Fruit fly (Drosophila melanogaster) whole organism, embryonic: Measurements from ENCODE around the gene CG10031.
A peak's percentile ranks its signal among the peaks of the same experiment; 100 is the strongest.

Experiments
- Aef1 ChIP-seq: fragments of 200-800 bp; sonication (Bioruptor generic); IDR thresholded peaks from 3 replicates; pipeline ENCODE4 v1.3.6; 2022; ENCODE audit warnings: missing biosample characterization, missing genetic modification characterization
- Antp ChIP-seq: fragments of 200-800 bp; sonication (Bioruptor generic); optimal IDR thresholded peaks from 3 replicates; lab custom pipeline; 2016; ENCODE audit warnings: missing biosample characterization, missing genetic modification characterization
- B-H2 ChIP-seq: fragments of 200-800 bp; sonication (Bioruptor generic); optimal IDR thresholded peaks from 2 replicates; lab custom pipeline; 2018; ENCODE audit warnings: missing biosample characterization, mild to moderate bottlenecking, missing genetic modification characterization
- Bdp1 ChIP-seq: fragments of 200-800 bp; sonication (Bioruptor generic); optimal IDR thresholded peaks from 3 replicates; lab custom pipeline; 2016; ENCODE audit warnings: missing biosample characterization, missing genetic modification characterization
- CG10979 ChIP-seq: fragments of 200-800 bp; sonication (Bioruptor generic); optimal IDR thresholded peaks from 2 replicates; lab custom pipeline; 2018; ENCODE audit warnings: missing biosample characterization, mild to moderate bottlenecking, missing genetic modification characterization, moderate library complexity
- CG11696 ChIP-seq: fragments of 200-800 bp; sonication (Bioruptor generic); IDR thresholded peaks from 2 replicates; pipeline ENCODE4 v1.3.6; 2022; ENCODE audit warnings: missing biosample characterization, missing genetic modification characterization
- CG12104 ChIP-seq: fragments of 200-800 bp; sonication (Bioruptor generic); optimal IDR thresholded peaks from 3 replicates; lab custom pipeline; 2016; ENCODE audit warnings: missing biosample characterization, missing genetic modification characterization
- CG13624 ChIP-seq: fragments of 200-800 bp; sonication (Bioruptor generic); optimal IDR thresholded peaks from 2 replicates; lab custom pipeline; 2016; ENCODE audit warnings: missing biosample characterization, missing genetic modification characterization
- CG14441 ChIP-seq: fragments of 200-800 bp; sonication (Bioruptor generic); IDR thresholded peaks from 2 replicates; pipeline ENCODE4 v1.3.6; 2022; ENCODE audit warnings: missing biosample characterization, missing genetic modification characterization
- CG17612 ChIP-seq: fragments of 200-800 bp; sonication (Bioruptor generic); IDR thresholded peaks from 2 replicates; pipeline ENCODE4 v1.3.6; 2022; ENCODE audit warnings: missing biosample characterization, missing genetic modification characterization
- CG17802 ChIP-seq: fragments of 200-800 bp; sonication (Bioruptor generic); optimal IDR thresholded peaks from 2 replicates; lab custom pipeline; 2018; ENCODE audit warnings: missing biosample characterization, mild to moderate bottlenecking, missing genetic modification characterization, moderate library complexity
- CG17829 ChIP-seq: fragments of 200-800 bp; optimal IDR thresholded peaks from 2 replicates; lab custom pipeline; 2019; ENCODE audit warnings: missing biosample characterization, mild to moderate bottlenecking, missing genetic modification characterization, moderate library complexity
- CG18262 ChIP-seq: fragments of 200-800 bp; optimal IDR thresholded peaks from 3 replicates; lab custom pipeline; 2019; ENCODE audit warnings: missing biosample characterization, mild to moderate bottlenecking, missing genetic modification characterization, moderate library complexity
- CG18764 ChIP-seq: fragments of 200-800 bp; sonication (Bioruptor generic); optimal IDR thresholded peaks from 3 replicates; lab custom pipeline; 2016; ENCODE audit warnings: missing biosample characterization, missing genetic modification characterization
- CG2875 ChIP-seq: fragments of 200-800 bp; sonication (Bioruptor generic); optimal IDR thresholded peaks from 2 replicates; lab custom pipeline; 2017; ENCODE audit warnings: missing biosample characterization, mild to moderate bottlenecking, missing genetic modification characterization, missing genetic modification reagents
- CG3838 ChIP-seq: fragments of 200-800 bp; sonication (Bioruptor generic); optimal IDR thresholded peaks from 3 replicates; lab custom pipeline; 2016; ENCODE audit warnings: missing biosample characterization, missing genetic modification characterization
- CG4707 ChIP-seq: fragments of 200-800 bp; sonication (Bioruptor generic); optimal IDR thresholded peaks from 2 replicates; lab custom pipeline; 2018; ENCODE audit warnings: missing biosample characterization, mild to moderate bottlenecking, missing genetic modification characterization, moderate library complexity
- CG4730 ChIP-seq: fragments of 200-800 bp; sonication (Bioruptor generic); IDR thresholded peaks from 2 replicates; pipeline ENCODE4 v1.3.6; 2022; ENCODE audit warnings: missing biosample characterization, missing genetic modification characterization
- CG7745 ChIP-seq: fragments of 200-800 bp; sonication (Bioruptor generic); optimal IDR thresholded peaks from 2 replicates; lab custom pipeline; 2018; ENCODE audit warnings: missing biosample characterization, mild to moderate bottlenecking, missing genetic modification characterization, moderate library complexity
- CG7786 ChIP-seq: fragments of 200-800 bp; sonication (Bioruptor generic); optimal IDR thresholded peaks from 2 replicates; lab custom pipeline; 2016; ENCODE audit warnings: missing biosample characterization, missing genetic modification characterization
- CG7987 ChIP-seq: fragments of 200-800 bp; sonication (Bioruptor generic); optimal IDR thresholded peaks from 2 replicates; lab custom pipeline; 2018; ENCODE audit warnings: missing biosample characterization, mild to moderate bottlenecking, missing genetic modification characterization, moderate library complexity
- CG8478 ChIP-seq: fragments of >200 bp; optimal IDR thresholded peaks from 2 replicates; lab custom pipeline; 2018
- CG9215 ChIP-seq: fragments of 200-800 bp; sonication (Bioruptor generic); IDR thresholded peaks from 2 replicates; pipeline ENCODE4 v1.3.6; 2022; ENCODE audit warnings: missing biosample characterization, missing genetic modification characterization
- CG9817 ChIP-seq: fragments of 200-800 bp; sonication (Bioruptor generic); optimal IDR thresholded peaks from 2 replicates; lab custom pipeline; 2018; ENCODE audit warnings: missing biosample characterization, mild to moderate bottlenecking, missing genetic modification characterization, moderate library complexity
- Dp ChIP-seq: fragments of 200-800 bp; sonication (Bioruptor generic); optimal IDR thresholded peaks from 2 replicates; lab custom pipeline; 2018; ENCODE audit warnings: missing biosample characterization, mild to moderate bottlenecking, missing genetic modification characterization, moderate library complexity
- Eip74EF ChIP-seq, 2 experiments: fragments of 200-800 bp in 1 of 2; fragments of >200 bp in 1 of 2; sonication (Bioruptor generic) in 1 of 2; optimal IDR thresholded peaks; 2 replicates each; lab custom pipeline; 2017 to 2019; ENCODE audit warnings: missing biosample characterization in 2 of 2, missing genetic modification characterization in 2 of 2, mild to moderate bottlenecking in 1 of 2, moderate library complexity in 1 of 2
- Hey ChIP-seq: fragments of 200-800 bp; sonication (Bioruptor generic); optimal IDR thresholded peaks from 3 replicates; lab custom pipeline; 2018; ENCODE audit warnings: missing biosample characterization, mild to moderate bottlenecking, missing genetic modification characterization
- HmgD ChIP-seq: fragments of 200-800 bp; sonication (Bioruptor generic); optimal IDR thresholded peaks from 3 replicates; lab custom pipeline; 2016; ENCODE audit warnings: missing biosample characterization, missing genetic modification characterization
- Hr51 ChIP-seq, 2 experiments: fragments of 200-800 bp; sonication (Bioruptor generic); optimal IDR thresholded peaks; 2 replicates in 1 of 2; 3 replicates in 1 of 2; lab custom pipeline; 2016 to 2018; ENCODE audit warnings: missing biosample characterization in 2 of 2, missing genetic modification characterization in 2 of 2, mild to moderate bottlenecking in 1 of 2, moderate library complexity in 1 of 2
- Jarid2 ChIP-seq: fragments of 200-800 bp; sonication (Bioruptor generic); optimal IDR thresholded peaks from 3 replicates; lab custom pipeline; 2017; ENCODE audit warnings: mild to moderate bottlenecking, missing biosample characterization, missing genetic modification reagents, missing genetic modification characterization
- Oli ChIP-seq: fragments of 200-800 bp; sonication (Bioruptor generic); optimal IDR thresholded peaks from 2 replicates; lab custom pipeline; 2018; ENCODE audit warnings: missing biosample characterization, mild to moderate bottlenecking, missing genetic modification characterization, moderate library complexity
- Sry-β ChIP-seq: fragments of 200-800 bp; sonication (Bioruptor generic); optimal IDR thresholded peaks from 2 replicates; lab custom pipeline; 2018; ENCODE audit warnings: missing biosample characterization, mild to moderate bottlenecking, missing genetic modification characterization, moderate library complexity
- TFAM ChIP-seq: fragments of 200-800 bp; sonication (Bioruptor generic); optimal IDR thresholded peaks from 2 replicates; lab custom pipeline; 2017; ENCODE audit warnings: missing biosample characterization, missing genetic modification characterization, inconsistent platforms
- az2 ChIP-seq: fragments of 200-800 bp; sonication (Bioruptor generic); optimal IDR thresholded peaks from 3 replicates; lab custom pipeline; 2016; ENCODE audit warnings: missing biosample characterization, missing genetic modification characterization
- cato ChIP-seq: fragments of 200-800 bp; sonication (Bioruptor generic); optimal IDR thresholded peaks from 2 replicates; lab custom pipeline; 2016; ENCODE audit warnings: missing biosample characterization, missing genetic modification characterization, borderline replicate concordance
- ci ChIP-seq: fragments of 200-800 bp; sonication (Bioruptor generic); IDR thresholded peaks from 3 replicates; pipeline ENCODE4 v1.3.6; 2022; ENCODE audit warnings: missing biosample characterization, missing genetic modification characterization
- da ChIP-seq: fragments of 200-800 bp; sonication (Bioruptor generic); optimal IDR thresholded peaks from 2 replicates; lab custom pipeline; 2016; ENCODE audit warnings: missing biosample characterization, missing genetic modification characterization
- grau ChIP-seq: fragments of 200-800 bp; optimal IDR thresholded peaks from 3 replicates; lab custom pipeline; 2019; ENCODE audit warnings: missing biosample characterization, mild to moderate bottlenecking, missing genetic modification characterization, moderate library complexity
- grn ChIP-seq: fragments of 200-800 bp; sonication (Bioruptor generic); optimal IDR thresholded peaks from 3 replicates; lab custom pipeline; 2017; ENCODE audit warnings: missing biosample characterization, missing genetic modification characterization
- hbn ChIP-seq: fragments of 200-800 bp; sonication (Bioruptor generic); IDR thresholded peaks from 2 replicates; pipeline ENCODE4 v1.3.6; 2022; ENCODE audit warnings: missing biosample characterization, missing genetic modification characterization; ENCODE audit not compliant: partially characterized antibody
- kah ChIP-seq: fragments of 200-800 bp; sonication (Bioruptor generic); optimal IDR thresholded peaks from 2 replicates; lab custom pipeline; 2018; ENCODE audit warnings: missing biosample characterization, mild to moderate bottlenecking, missing genetic modification characterization
- nau ChIP-seq: fragments of 200-800 bp; sonication (Bioruptor generic); optimal IDR thresholded peaks from 3 replicates; lab custom pipeline; 2017; ENCODE audit warnings: missing biosample characterization, mild to moderate bottlenecking, missing genetic modification characterization, missing genetic modification reagents
- nerfin-2 ChIP-seq: fragments of 200-800 bp; sonication (Bioruptor generic); IDR thresholded peaks from 2 replicates; pipeline ENCODE4 v1.3.6; 2022; ENCODE audit warnings: missing biosample characterization, missing genetic modification characterization; ENCODE audit not compliant: partially characterized antibody
- org-1 ChIP-seq: fragments of 200-800 bp; sonication (Bioruptor generic); optimal IDR thresholded peaks from 2 replicates; lab custom pipeline; 2017; ENCODE audit warnings: missing biosample characterization, missing genetic modification characterization
- pita ChIP-seq: fragments of 200-800 bp; sonication (Bioruptor generic); optimal IDR thresholded peaks from 2 replicates; lab custom pipeline; 2017; ENCODE audit warnings: missing biosample characterization, mild to moderate bottlenecking, missing genetic modification characterization
- repo ChIP-seq: fragments of 200-800 bp; sonication (Bioruptor generic); optimal IDR thresholded peaks from 2 replicates; lab custom pipeline; 2016; ENCODE audit warnings: missing biosample characterization, missing genetic modification characterization
- run ChIP-seq: fragments of 200-800 bp; sonication (Bioruptor generic); optimal IDR thresholded peaks from 3 replicates; lab custom pipeline; 2018; ENCODE audit warnings: missing biosample characterization, mild to moderate bottlenecking, missing genetic modification characterization
- schlank ChIP-seq: fragments of 200-800 bp; sonication (Bioruptor generic); optimal IDR thresholded peaks from 2 replicates; lab custom pipeline; 2018; ENCODE audit warnings: missing biosample characterization, mild to moderate bottlenecking, missing genetic modification characterization
- toy ChIP-seq: fragments of 200-800 bp; sonication (Bioruptor generic); IDR thresholded peaks from 2 replicates; pipeline ENCODE4 v1.3.6; 2022; ENCODE audit warnings: missing biosample characterization, missing genetic modification characterization
- wor ChIP-seq: fragments of 200-800 bp; sonication (Bioruptor generic); IDR thresholded peaks from 2 replicates; pipeline ENCODE4 v1.3.6; 2022; ENCODE audit warnings: missing biosample characterization, missing genetic modification characterization
- z ChIP-seq: fragments of 200-800 bp; sonication (Bioruptor generic); IDR thresholded peaks from 3 replicates; pipeline ENCODE4 v1.3.6; 2022; ENCODE audit warnings: missing biosample characterization, missing genetic modification characterization

The CG10031 gene

dm6 chr2L:3703260-3703659 lies 4.4 kb upstream of the CG10031 start, which contains the start of gene CG2816 (continued):
- TF ChIP-seq CG17612 (GFP tag; lab: Robert Waterston, UW) (no peak), cato (GFP tag; lab: Kevin White, UChicago) (no peak), CG8478 (no peak), CG3838 (no peak), z (GFP tag; lab: Robert Waterston, UW) (no peak), schlank (tag; lab: Kevin White, UChicago) (peak; percentile 68), TFAM (GFP tag; lab: Kevin White, UChicago) (no peak), repo (GFP tag; lab: Kevin White, UChicago) (peak; percentile 16), Jarid2 (GFP tag; lab: Kevin White, UChicago) (no peak), Antp (peak; percentile 32), CG9817 (tag; lab: Kevin White, UChicago) (peak; percentile 91), Bdp1 (no peak), ci (no peak), CG18262 (no peak), HmgD (GFP tag; lab: Kevin White, UChicago) (peak; percentile 36), CG11696 (no peak), grau (peak; percentile 58), CG9215 (no peak), CG14441 (peak; percentile 63; the same call in 1 of the 2 replicates), wor (GFP tag; lab: Robert Waterston, UW) (no peak), CG7786 (GFP tag; lab: Kevin White, UChicago) (peak; percentile 89), run (tag; lab: Kevin White, UChicago) (no peak), CG7745 (tag; lab: Kevin White, UChicago) (no peak), B-H2 (GFP tag; lab: Kevin White, UChicago) (no peak), nau (GFP tag; lab: Kevin White, UChicago) (no peak), CG18764 (GFP tag; lab: Kevin White, UChicago) (no peak), Aef1 (peak; percentile 60; the same call in 2 of the 3 replicates), grn (GFP tag; lab: Kevin White, UChicago) (no peak), pita (GFP tag; lab: Kevin White, UChicago) (no peak), nerfin-2 (GFP tag; lab: Robert Waterston, UW) (no peak), CG4707 (GFP tag; lab: Kevin White, UChicago) (no peak), Eip74EF (GFP tag; optimal IDR thresholded peaks at IDR 0.05; lab: Kevin White, UChicago) (no peak), CG17802 (tag; lab: Kevin White, UChicago) (no peak), CG12104 (GFP tag; lab: Kevin White, UChicago) (no peak), CG7987 (GFP tag; lab: Kevin White, UChicago) (no peak), Hey (tag; lab: Kevin White, UChicago) (peak; percentile 14), Sry-β (GFP tag; lab: Kevin White, UChicago) (no peak), da (no peak), CG10979 (no peak), toy (no peak), CG2875 (GFP tag; lab: Kevin White, UChicago) (no peak), hbn (no peak), Hr51 (GFP tag; optimal IDR thresholded peaks at IDR 0.05; lab: Kevin White, UChicago) (peak; percentile 60 to 68), kah (GFP tag; lab: Kevin White, UChicago) (no peak), org-1 (GFP tag; lab: Kevin White, UChicago) (peak; percentile 34), az2 (peak; percentile 40), Oli (peak; percentile 42), Dp (GFP tag; lab: Kevin White, UChicago) (no peak), CG17829 (tag; lab: Kevin White, UChicago) (no peak), CG4730 (peak; percentile 35; the same call in 1 of the 2 replicates), CG13624 (GFP tag; lab: Kevin White, UChicago) (no peak)
